Worm (Caenorhabditis elegans) whole organism, L4/young adult: ENCODE data around the gene mig-10.

ENCODE experiments used
- dao-5 ChIP-seq: sonication (generic microtip); optimal IDR thresholded peaks from 2 replicates; lab custom pipeline; 2016; ENCODE audit warnings: missing genotype, missing genetic modification characterization, moderate library complexity, missing compliant biosample characterization
- him-1 ChIP-seq: sonication (generic microtip); optimal IDR thresholded peaks from 2 replicates; lab custom pipeline; 2016; ENCODE audit warnings: missing genotype, missing genetic modification reagents, missing genetic modification characterization, missing compliant biosample characterization

DNA sequence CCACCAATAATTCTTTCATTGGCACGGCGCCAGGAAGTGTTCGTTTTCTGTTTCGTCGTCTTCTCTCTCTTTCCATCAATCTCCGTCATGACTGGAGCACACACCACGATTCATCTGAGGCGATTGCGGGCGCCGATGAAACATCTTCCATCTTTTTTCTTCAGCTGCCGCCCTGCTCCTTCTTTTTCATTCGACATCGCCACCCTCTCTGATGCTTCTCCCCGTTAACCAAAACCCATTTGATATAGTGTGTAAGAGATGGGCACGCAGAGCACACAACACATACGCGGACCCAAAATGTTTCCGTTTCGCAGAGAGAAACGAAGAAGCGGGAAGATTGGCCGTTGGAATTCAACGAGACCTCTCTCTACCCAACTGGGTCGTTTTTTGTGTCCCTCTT is 8.6 kb downstream of the mig-10 start:
- TF ChIP-seq him-1 (tag; lab: Kevin White, UChicago), result no peak
- no peak for TF ChIP-seq dao-5
